Fruit fly (Drosophila melanogaster) whole organism: ENCODE data around the gene CG12773.
A peak's percentile ranks its signal among the peaks of the same experiment; 100 is the strongest.

Experiments
- CG8478 ChIP-seq: fragments of >200 bp; optimal IDR thresholded peaks from 2 replicates; lab custom pipeline; 2018; ENCODE audit warnings: inconsistent platforms
- Dll ChIP-seq: fragments of >200 bp; optimal IDR thresholded peaks from 2 replicates; lab custom pipeline; 2017
- EcR ChIP-seq, 2 experiments: fragments of >200 bp; optimal IDR thresholded peaks; 2 replicates each; lab custom pipeline; 2017; ENCODE audit warnings: missing biosample characterization in 2 of 2, missing genetic modification characterization in 2 of 2, missing genetic modification reagents in 2 of 2
- pan ChIP-seq: fragments of >200 bp; optimal IDR thresholded peaks from 2 replicates; lab custom pipeline; 2017
- psq ChIP-seq: fragments of >200 bp; optimal IDR thresholded peaks from 2 replicates; lab custom pipeline; 2017
- usp ChIP-seq: fragments of >200 bp; optimal IDR thresholded peaks from 2 replicates; lab custom pipeline; 2017; ENCODE audit warnings: missing biosample characterization, missing genetic modification characterization, mixed read lengths

CG12773 gene

dm6 chrX:1380350-1381060 lies 26.7 kb upstream of the CG12773 start, which contains the start of the genes CG3719 and CG32813:
TSS of gene CG3719 (minus strand) at chrX:1380480.
TSS of gene CG32813 (plus strand) at chrX:1380914.
- TF ChIP-seq EcR (GFP tag; optimal IDR thresholded peaks at IDR 0.05; lab: Kevin White, UChicago) (no peak), CG8478 (lab: Kevin White, UChicago) (no peak), Dll (peak; percentile 4)

DNA sequence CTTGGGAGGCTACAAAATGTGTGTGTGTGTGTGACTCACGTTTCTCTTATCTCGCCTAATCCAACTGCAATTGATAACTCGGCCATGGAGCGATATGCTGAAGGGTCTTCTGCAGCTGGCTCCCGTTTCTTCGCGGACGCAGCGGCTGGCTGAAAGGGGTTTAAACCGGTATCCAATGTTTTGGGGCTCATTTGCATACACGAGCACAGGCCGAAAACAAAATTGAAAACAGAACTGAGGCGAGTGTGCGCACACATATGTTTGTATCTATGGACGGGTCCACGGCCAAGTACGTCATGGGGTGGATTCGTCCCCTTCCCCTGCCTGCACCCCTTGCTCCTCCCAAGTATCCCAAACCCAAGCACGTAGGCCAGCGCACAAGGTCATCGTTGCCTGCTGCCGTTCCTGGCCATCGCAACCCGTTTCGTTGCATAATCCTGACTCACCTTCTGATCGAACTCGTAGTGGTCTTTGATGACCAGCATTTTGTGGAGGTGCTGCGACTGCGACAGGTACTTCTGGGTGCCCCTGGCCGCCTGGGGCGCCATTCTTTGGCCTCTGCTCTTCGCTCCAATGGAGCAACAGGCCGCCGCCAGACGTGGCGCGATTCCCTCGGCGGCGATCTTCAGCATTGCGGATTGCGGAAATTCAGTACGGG lies 26.0 kb upstream of the CG12773 start:
- TF ChIP-seq EcR (GFP tag; optimal IDR thresholded peaks at IDR 0.05; lab: Kevin White, UChicago) = no peak
- TF ChIP-seq CG8478 (lab: Kevin White, UChicago) = no peak
- TF ChIP-seq pan (lab: Kevin White, UChicago) = no peak
- TF ChIP-seq Dll = no peak
- no peak for TF ChIP-seq psq (lab: Kevin White, UChicago)

- no peak for TF ChIP-seq Dll
- TF ChIP-seq psq (lab: Kevin White, UChicago) = no peak
Measured at dm6 chrX:1375265-1375958, 21.6 kb upstream of the CG12773 start, which contains the start of gene AMPKalpha. TSS of gene AMPKalpha (plus strand) at chrX:1375536.

- TF ChIP-seq pan (lab: Kevin White, UChicago) (no peak), usp (no peak), EcR (GFP tag; optimal IDR thresholded peaks at IDR 0.05; lab: Kevin White, UChicago) (no peak), psq (lab: Kevin White, UChicago) (no peak)
Measured at dm6 chrX:1372667-1373066, 18.9 kb upstream of the CG12773 start.

DNA sequence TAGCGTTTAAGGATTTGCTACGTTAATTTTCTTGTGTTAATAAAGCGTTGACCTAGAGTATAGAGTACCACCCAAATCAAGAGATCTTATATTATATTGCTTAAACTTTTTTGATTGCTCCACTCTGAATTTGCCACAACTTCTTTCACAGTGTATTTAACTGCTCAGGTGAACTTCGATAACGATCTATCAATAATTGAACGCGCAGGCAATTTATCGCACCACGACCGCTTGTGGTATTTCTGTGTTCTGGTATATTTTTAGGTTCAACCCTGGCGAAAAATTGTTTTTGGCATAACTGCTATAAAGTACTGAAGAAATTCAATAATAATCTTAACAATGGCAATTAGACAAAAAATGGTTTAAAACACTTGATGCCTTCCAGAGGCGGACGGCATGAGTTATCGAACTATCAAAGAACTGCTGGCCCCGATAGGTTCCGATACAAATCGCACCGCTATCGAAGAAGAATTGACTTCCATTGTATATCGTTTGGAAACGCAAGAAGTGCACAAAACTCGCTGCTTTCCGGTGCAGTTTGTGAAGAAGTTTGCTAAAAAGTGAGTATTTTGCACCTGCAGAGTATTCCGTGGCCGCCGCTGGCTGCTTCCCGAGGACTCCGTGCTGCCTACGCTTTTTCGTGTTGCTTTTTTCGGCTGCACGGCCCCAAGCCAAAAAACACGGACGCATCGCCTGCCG lies 16.5 kb upstream of the CG12773 start, which contains the start of gene ssx:
Gene ssx, plus strand, starts transcription at position 477 of the 699 bp plus-strand sequence.
- TF ChIP-seq pan (lab: Kevin White, UChicago) = no peak
- no peak for TF ChIP-seq Dll
- TF ChIP-seq CG8478 (lab: Kevin White, UChicago) = no peak
- TF ChIP-seq EcR (GFP tag; optimal IDR thresholded peaks at IDR 0.05; lab: Kevin White, UChicago) = no peak
- TF ChIP-seq usp = no peak
- TF ChIP-seq psq (lab: Kevin White, UChicago) = no peak

DNA sequence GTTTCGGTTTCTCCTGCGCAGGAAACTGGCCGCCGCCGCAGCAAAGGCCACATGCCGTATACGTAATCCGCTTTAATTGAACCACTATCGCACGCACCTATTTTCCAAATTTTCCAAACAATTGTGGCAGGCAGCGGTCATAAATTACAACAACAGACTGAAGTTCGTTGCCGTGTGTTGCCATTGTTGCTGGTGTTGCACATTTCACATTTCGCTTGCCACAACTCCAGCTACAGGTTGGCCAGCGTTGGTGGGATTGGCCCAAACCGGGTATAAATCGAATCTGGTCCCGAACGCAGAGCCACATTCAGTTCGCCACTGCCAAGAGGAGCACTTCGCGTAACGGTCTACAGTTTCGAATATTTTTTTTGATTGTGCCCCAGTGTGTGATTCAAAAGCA lies 15.2 kb upstream of the CG12773 start, which contains the start of gene CG14770:
Gene CG14770, plus strand, starts transcription at position 301 of the 400 bp plus-strand sequence.
- TF ChIP-seq psq (lab: Kevin White, UChicago) = no peak

DNA sequence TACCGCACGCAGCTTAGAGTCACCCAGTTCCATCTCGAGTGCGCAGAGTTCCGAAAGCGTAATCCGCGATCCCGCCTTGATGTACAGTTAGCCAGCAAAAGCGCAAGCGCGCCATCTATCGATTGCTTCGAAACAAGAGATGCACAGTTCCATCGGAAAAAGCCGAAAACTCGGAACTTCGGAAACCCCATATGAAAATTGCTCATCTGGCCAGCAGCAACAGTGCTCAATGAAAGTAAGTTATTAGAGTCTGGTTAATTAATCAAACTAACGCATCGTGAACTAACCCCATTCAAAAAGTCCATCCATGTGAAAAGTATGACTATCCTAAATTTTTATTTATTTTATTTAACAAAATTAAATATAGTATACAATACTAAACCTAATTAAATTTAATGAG lies 3.7 kb upstream of the CG12773 start, which contains the start of gene png:
Gene png, minus strand, starts transcription at position 101 of the 400 bp plus-strand sequence.
- TF ChIP-seq CG8478 (lab: Kevin White, UChicago) = no peak
- TF ChIP-seq pan (lab: Kevin White, UChicago) = no peak
- no peak for TF ChIP-seq usp
- no peak for TF ChIP-seq Dll
- TF ChIP-seq psq (lab: Kevin White, UChicago) = no peak
- no peak for TF ChIP-seq EcR (GFP tag; optimal IDR thresholded peaks at IDR 0.05; lab: Kevin White, UChicago)

DNA sequence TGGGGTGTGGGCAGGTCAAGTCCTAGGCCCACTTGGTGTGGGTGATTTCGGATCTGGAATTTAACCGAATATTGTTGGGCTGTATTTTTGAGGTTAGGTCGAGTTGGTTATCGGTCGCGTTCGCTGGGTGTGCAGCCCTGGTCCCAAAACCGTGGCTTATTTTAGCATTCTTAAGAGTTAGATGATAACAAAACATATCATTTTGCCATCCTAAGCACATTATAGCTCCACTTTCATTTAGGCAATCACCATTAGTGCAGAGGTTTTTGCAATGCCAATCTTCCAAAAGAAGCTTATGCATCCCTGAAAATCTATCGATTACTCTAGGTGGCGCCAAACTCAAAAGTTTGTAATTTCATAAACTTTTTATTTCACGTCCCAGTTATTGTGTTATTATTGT lies 4.5 kb downstream of the CG12773 start, which contains the start of gene MTPAP:
Gene MTPAP, minus strand, starts transcription at position 103 of the 400 bp plus-strand sequence.
- no peak for TF ChIP-seq Dll
- no peak for TF ChIP-seq usp
- no peak for TF ChIP-seq EcR (GFP tag; optimal IDR thresholded peaks at IDR 0.05; lab: Kevin White, UChicago)
- TF ChIP-seq CG8478 (lab: Kevin White, UChicago) = no peak
- TF ChIP-seq pan (lab: Kevin White, UChicago) = no peak
- TF ChIP-seq psq (lab: Kevin White, UChicago) = no peak

DNA sequence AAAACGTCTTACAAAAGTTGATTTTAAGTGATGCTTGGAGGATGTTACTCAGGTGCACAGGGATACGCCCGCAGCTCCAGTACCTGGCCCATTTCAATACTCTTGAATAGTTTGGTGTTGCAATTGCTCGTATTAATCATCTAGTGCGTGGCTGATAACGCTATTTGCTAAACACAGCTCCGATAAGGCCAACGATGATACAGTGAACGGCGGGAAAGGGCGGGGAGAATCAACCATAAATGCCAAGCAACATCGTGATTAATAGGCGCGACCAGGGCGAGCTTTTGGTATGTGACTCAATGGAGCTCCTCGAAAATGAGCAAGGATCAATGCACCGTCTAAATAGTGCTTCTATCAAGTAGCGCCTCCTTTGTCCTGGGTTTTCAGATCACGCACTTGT lies 6.9 kb downstream of the CG12773 start:
- no peak for TF ChIP-seq Dll
- no peak for TF ChIP-seq pan (lab: Kevin White, UChicago)
- no peak for TF ChIP-seq usp
- TF ChIP-seq EcR (GFP tag; optimal IDR thresholded peaks at IDR 0.05; lab: Kevin White, UChicago) = no peak
- no peak for TF ChIP-seq CG8478 (lab: Kevin White, UChicago)
- TF ChIP-seq psq (lab: Kevin White, UChicago) = no peak

DNA sequence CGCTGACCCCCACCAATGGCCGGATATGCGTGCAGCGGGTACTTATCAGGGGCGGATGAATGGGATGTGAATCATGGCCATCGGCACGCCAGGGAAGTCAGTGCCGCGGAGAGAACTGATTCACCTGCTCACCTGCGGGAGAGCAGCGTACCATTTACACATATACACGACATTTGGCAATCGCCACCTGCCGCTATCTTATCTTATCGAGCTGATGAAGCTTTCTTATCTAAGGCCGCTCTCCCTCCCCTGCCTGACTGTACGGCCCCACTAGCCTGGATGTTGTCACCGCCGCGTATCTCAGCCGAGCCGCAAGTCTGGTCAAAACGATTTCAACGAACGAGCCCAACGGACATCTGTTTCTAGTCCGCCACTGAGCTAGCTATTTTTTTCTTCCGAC lies 7.5 kb downstream of the CG12773 start, which contains the start of gene Tsp2A:
Gene Tsp2A, plus strand, starts transcription at position 298 of the 400 bp plus-strand sequence.
- TF ChIP-seq CG8478 (lab: Kevin White, UChicago) (no peak), pan (lab: Kevin White, UChicago) (no peak), usp (no peak), EcR (GFP tag; optimal IDR thresholded peaks at IDR 0.05; lab: Kevin White, UChicago) (no peak), Dll (no peak), psq (lab: Kevin White, UChicago) (no peak)

DNA sequence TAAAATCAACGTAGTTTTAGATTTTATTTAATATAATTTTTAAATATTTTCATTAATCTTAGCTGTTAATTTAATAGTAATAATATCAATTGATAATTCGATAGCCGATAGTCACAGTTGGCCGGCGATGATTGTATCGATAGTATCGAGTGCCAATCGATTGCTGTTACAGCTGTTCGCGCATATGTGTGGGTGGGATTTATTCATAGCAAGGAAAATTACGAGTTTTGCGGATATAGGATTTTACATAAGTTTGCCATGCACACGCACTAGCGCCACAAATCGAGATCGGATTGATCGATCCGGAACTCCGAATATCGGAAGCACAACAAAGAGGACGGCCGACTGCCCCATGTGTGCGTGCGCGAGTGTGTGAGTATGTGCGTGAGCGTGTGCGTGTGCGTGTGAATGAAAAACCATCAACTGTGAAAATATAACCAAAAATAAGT lies 11.8 kb downstream of the CG12773 start, which contains the start of gene Naa30A:
Gene Naa30A, plus strand, starts transcription at position 163 of the 449 bp plus-strand sequence.
- TF ChIP-seq EcR (GFP tag; optimal IDR thresholded peaks at IDR 0.05; lab: Kevin White, UChicago) (no peak), Dll (no peak), usp (no peak)
